Fruit fly (Drosophila melanogaster): ENCODE measurements around the gene grp.

DNA sequence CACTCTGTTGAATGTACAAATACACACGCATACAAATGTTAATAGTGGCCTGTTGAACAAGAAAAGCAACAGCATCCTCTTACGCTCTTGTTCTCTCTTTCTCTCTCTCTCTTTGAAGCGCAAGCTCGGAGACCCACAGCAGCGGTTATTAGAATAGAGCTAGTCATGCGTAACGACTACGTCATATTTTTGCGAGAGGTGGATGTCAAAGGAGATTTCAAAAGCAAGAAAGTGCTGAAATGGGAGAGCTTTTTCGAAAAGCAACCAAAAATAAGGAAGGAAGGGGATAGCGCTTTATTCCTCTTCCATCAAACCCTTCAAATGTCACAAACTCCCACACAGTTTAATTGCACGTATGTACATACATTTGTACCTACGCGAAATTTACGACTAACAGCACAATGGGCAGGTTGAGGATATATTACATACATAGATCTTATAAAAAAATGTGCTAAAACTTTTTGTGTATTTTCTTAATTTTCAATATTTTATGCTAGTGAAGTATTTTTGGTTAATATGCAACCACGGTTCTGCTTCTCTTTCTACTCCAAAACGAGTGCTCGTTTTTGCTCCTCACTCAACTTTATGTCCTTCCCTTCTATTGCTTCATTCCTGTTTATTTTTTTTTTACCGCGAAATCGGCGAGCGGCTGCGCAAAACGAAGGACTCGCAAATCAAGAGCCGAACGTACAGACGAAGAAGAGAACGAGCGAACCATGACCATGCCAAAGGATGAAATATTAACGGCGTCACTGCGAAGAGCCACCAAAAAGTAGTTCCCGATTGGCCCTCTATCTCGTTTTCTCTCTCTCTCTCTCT is 10.2 kb downstream of the grp start:
- TF ChIP-seq sv (GFP tag; optimal IDR thresholded peaks at IDR 0.05) (no peak), brk (GFP tag; optimal IDR thresholded peaks at IDR 0.05) (no peak), Jra (GFP tag; optimal IDR thresholded peaks at IDR 0.05) (peak; percentile 30), HLH106 (tag; optimal IDR thresholded peaks at IDR 0.05) (no peak), CG9705 (GFP tag; optimal IDR thresholded peaks at IDR 0.05) (no peak)
